Worm (Caenorhabditis elegans) whole organism, L4/young adult: ENCODE measurements around the gene E01G4.6.

ENCODE experiments used
- W03F9.2 ChIP-seq: fragments of 150-350 bp; optimal IDR thresholded peaks from 2 replicates; lab custom pipeline; 2014; ENCODE audit warnings: missing biosample characterization, missing genetic modification characterization
- him-1 ChIP-seq: sonication (generic microtip); optimal IDR thresholded peaks from 2 replicates; lab custom pipeline; 2016; ENCODE audit warnings: missing genotype, missing genetic modification reagents, missing genetic modification characterization, missing compliant biosample characterization

- TF ChIP-seq W03F9.2 (peak; percentile 12), him-1 (no peak)
Observed at ce11 chrII:13461604-13462375, 20.4 kb upstream of the E01G4.6 start.
